Worm (Caenorhabditis elegans): ENCODE measurements around the gene fax-1.

DNA sequence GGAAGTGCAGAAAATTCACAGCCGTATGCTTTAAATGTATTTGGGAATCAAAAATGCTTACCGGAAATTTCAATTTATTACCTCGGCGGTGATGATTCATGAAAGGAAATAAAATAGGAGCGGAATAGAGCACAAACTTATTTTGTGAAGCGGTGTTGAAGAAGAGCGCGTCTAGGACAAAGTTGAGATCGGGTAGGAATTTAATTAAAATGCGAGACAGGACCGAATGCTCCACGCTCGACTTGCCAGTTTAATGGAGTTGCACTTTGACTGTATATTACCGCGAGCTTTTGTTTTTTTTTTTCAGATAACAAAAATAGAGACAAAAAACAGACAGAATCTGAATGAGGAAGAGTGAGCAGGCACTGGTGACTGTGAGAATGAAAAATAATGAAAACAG lies 14.5 kb downstream of the fax-1 start:
- TF ChIP-seq fkh-10 (GFP tag; optimal IDR thresholded peaks at IDR 0.05), result no peak
- TF ChIP-seq mdl-1 (tag; optimal IDR thresholded peaks at IDR 0.05), result no peak
- TF ChIP-seq dpl-1 (GFP tag; optimal IDR thresholded peaks at IDR 0.05), result no peak
